Fruit fly (Drosophila melanogaster) whole organism: ENCODE results near the gene Cf2.

Experiments
- CG8478 ChIP-seq: fragments of >200 bp; optimal IDR thresholded peaks from 2 replicates; lab custom pipeline; 2018; ENCODE audit warnings: inconsistent platforms
- Dll ChIP-seq: fragments of >200 bp; optimal IDR thresholded peaks from 2 replicates; lab custom pipeline; 2017
- EcR ChIP-seq, 2 experiments: fragments of >200 bp; optimal IDR thresholded peaks; 2 replicates each; lab custom pipeline; 2017; ENCODE audit warnings: missing biosample characterization in 2 of 2, missing genetic modification characterization in 2 of 2, missing genetic modification reagents in 2 of 2
- pan ChIP-seq: fragments of >200 bp; optimal IDR thresholded peaks from 2 replicates; lab custom pipeline; 2017
- psq ChIP-seq: fragments of >200 bp; optimal IDR thresholded peaks from 2 replicates; lab custom pipeline; 2017
- usp ChIP-seq: fragments of >200 bp; optimal IDR thresholded peaks from 2 replicates; lab custom pipeline; 2017; ENCODE audit warnings: missing biosample characterization, missing genetic modification characterization, mixed read lengths

Gene Cf2

dm6 chr2L:4837772-4838397, 45.0 kb downstream of the Cf2 start, which contains the start of the genes tank and CG12194:
Gene tank, minus strand, starts transcription at chr2L:4837999.
Gene CG12194, plus strand, starts transcription at chr2L:4838347.
- TF ChIP-seq CG8478 (no peak), pan (no peak), Dll (lab: Kevin White, UChicago) (no peak)

- TF ChIP-seq Dll (lab: Kevin White, UChicago) (no peak), CG8478 (no peak), usp (no peak), psq (no peak), pan (no peak), EcR (GFP tag; optimal IDR thresholded peaks at IDR 0.05; lab: Kevin White, UChicago) (no peak)
Measured at dm6 chr2L:4836193-4836592, 46.7 kb downstream of the Cf2 start.

- no peak for TF ChIP-seq Dll (lab: Kevin White, UChicago)
- TF ChIP-seq psq, result no peak
- TF ChIP-seq CG8478, result no peak
- no peak for TF ChIP-seq usp
- TF ChIP-seq pan, result no peak
- TF ChIP-seq EcR (GFP tag; optimal IDR thresholded peaks at IDR 0.05; lab: Kevin White, UChicago), result no peak
Measured at dm6 chr2L:4835091-4835689, 47.7 kb downstream of the Cf2 start, which contains the start of gene Ir25a. Gene Ir25a, minus strand, starts transcription at chr2L:4835300.

- TF ChIP-seq usp (no peak), EcR (GFP tag; optimal IDR thresholded peaks at IDR 0.05; lab: Kevin White, UChicago) (no peak), Dll (lab: Kevin White, UChicago) (no peak), CG8478 (no peak), pan (no peak), psq (no peak)
Measured at dm6 chr2L:4830490-4830889, 52.4 kb downstream of the Cf2 start, which contains the start of gene Fnta. Gene Fnta, minus strand, starts transcription at chr2L:4830693.

- TF ChIP-seq psq (no peak), CG8478 (no peak), pan (no peak), usp (no peak), Dll (lab: Kevin White, UChicago) (no peak)
Measured at dm6 chr2L:4829040-4829439, 53.9 kb downstream of the Cf2 start.
